Worm (Caenorhabditis elegans) whole organism, L4 larva: ENCODE results near the gene gst-35.

ENCODE experiments used
- attf-4 ChIP-seq: sonication (generic microtip); optimal IDR thresholded peaks from 3 replicates; lab custom pipeline; 2017; ENCODE audit warnings: missing biosample characterization, missing genetic modification characterization
- hlh-30 ChIP-seq: sonication (generic microtip); optimal IDR thresholded peaks from 2 replicates; lab custom pipeline; 2017; ENCODE audit warnings: antibody characterized with exemption, mild to moderate bottlenecking, missing genetic modification characterization, missing compliant biosample characterization; ENCODE audit not compliant: insufficient read depth
- lin-13 ChIP-seq: fragments of 150-350 bp; optimal IDR thresholded peaks from 2 replicates; lab custom pipeline; 2014; ENCODE audit warnings: missing biosample characterization, missing genetic modification reagents, missing genetic modification characterization
- lin-38 ChIP-seq: fragments of 200-800 bp; sonication (Bioruptor generic); IDR thresholded peaks from 2 replicates; pipeline ENCODE4 v1.3.6; 2022; ENCODE audit warnings: missing genetic modification reagents, missing genetic modification characterization, missing compliant biosample characterization
- lin-39 ChIP-seq: fragments of 150-350 bp; optimal IDR thresholded peaks from 2 replicates; lab custom pipeline; 2014; ENCODE audit warnings: missing biosample characterization, missing genetic modification reagents, missing genetic modification characterization
- mdl-1 ChIP-seq, 2 experiments: fragments of 150-350 bp in 1 of 2; sonication (generic microtip) in 1 of 2; optimal IDR thresholded peaks; 2 replicates each; lab custom pipeline; 2014 to 2017; ENCODE audit warnings: missing biosample characterization in 2 of 2, missing genetic modification characterization in 2 of 2
- nhr-11 ChIP-seq: fragments of 150-350 bp; optimal IDR thresholded peaks from 2 replicates; lab custom pipeline; 2014; ENCODE audit warnings: missing biosample characterization, missing genetic modification characterization
- nhr-111 ChIP-seq: fragments of 200-800 bp; sonication (Bioruptor generic); optimal IDR thresholded peaks from 2 replicates; lab custom pipeline; 2018; ENCODE audit warnings: mild to moderate bottlenecking, missing genetic modification characterization, missing compliant biosample characterization
- nhr-237 ChIP-seq: sonication (generic microtip); optimal IDR thresholded peaks from 2 replicates; lab custom pipeline; 2017; ENCODE audit warnings: missing biosample characterization, missing genetic modification characterization
- nhr-25 ChIP-seq: sonication (generic microtip); optimal IDR thresholded peaks from 2 replicates; lab custom pipeline; 2017; ENCODE audit warnings: missing genetic modification characterization, mild to moderate bottlenecking, missing compliant biosample characterization, antibody characterized with exemption, moderate library complexity, borderline replicate concordance; ENCODE audit not compliant: insufficient read depth
- nhr-77 ChIP-seq: fragments of 150-350 bp; optimal IDR thresholded peaks from 2 replicates; lab custom pipeline; 2014; ENCODE audit warnings: missing biosample characterization, missing genetic modification characterization
- pha-4 ChIP-seq, 2 experiments: fragments of 150-350 bp in 1 of 2; fragments of 200-800 bp in 1 of 2; sonication (Bioruptor generic) in 1 of 2; IDR thresholded peaks in 1 of 2; optimal IDR thresholded peaks in 1 of 2; 2 replicates each; pipeline versions ENCODE4 v1.3.6 to Lab custom; 2014 to 2022; ENCODE audit warnings: missing genetic modification characterization in 2 of 2, missing genetic modification reagents in 2 of 2, missing biosample characterization in 1 of 2, missing compliant biosample characterization in 1 of 2
- unc-39 ChIP-seq: sonication (generic microtip); optimal IDR thresholded peaks from 2 replicates; lab custom pipeline; 2017; ENCODE audit warnings: missing biosample characterization, missing genetic modification characterization

DNA sequence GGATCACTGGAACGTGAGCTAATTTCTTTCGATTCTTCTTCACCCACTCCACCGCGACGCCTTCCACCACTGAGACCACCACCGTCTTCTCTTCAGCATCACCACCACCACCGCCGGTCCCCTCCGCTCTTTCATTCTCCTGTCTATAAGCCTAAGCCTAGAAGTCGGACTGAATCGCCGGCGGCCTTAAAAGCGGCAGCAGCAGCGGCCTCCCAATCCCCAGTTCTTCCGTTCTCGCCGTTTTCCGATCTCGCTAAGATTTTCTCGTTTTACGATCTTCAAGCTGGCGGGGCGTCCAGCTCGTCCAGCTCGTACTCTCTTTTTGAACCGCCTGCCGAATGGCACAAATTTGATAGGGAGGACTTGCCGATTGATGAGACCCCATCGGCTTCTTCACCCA lies 41.0 kb upstream of the gst-35 start:
- no peak for TF ChIP-seq hlh-30
- TF ChIP-seq nhr-25 (tag; lab: Kevin White, UChicago): no peak
- TF ChIP-seq lin-39 (tag; lab: Kevin White, UChicago): no peak
- no peak for TF ChIP-seq lin-38
- TF ChIP-seq nhr-77 (tag; lab: Kevin White, UChicago): no peak
- no peak for TF ChIP-seq nhr-237 (tag; lab: Kevin White, UChicago)
- TF ChIP-seq lin-13 (GFP tag; lab: Kevin White, UChicago): no peak
- no peak for TF ChIP-seq attf-4 (tag; lab: Kevin White, UChicago)
- TF ChIP-seq nhr-111 (GFP tag; lab: Kevin White, UChicago): no peak
- TF ChIP-seq mdl-1 (tag; optimal IDR thresholded peaks at IDR 0.05; lab: Kevin White, UChicago): no peak
- TF ChIP-seq nhr-11: no peak
- no peak for TF ChIP-seq pha-4 (GFP tag; IDR thresholded peaks at IDR 0.05; lab: Robert Waterston, UW)
- TF ChIP-seq pha-4 (tag; optimal IDR thresholded peaks at IDR 0.05; lab: Kevin White, UChicago): no peak
- TF ChIP-seq unc-39 (tag; lab: Kevin White, UChicago): no peak
